Fruit fly (Drosophila melanogaster) whole organism, embryonic: ENCODE results near the gene Ubc6.

Source experiments
- Adf1 ChIP-seq: fragments of 200-800 bp; sonication (Bioruptor generic); IDR thresholded peaks from 2 replicates; pipeline ENCODE4 v1.3.6; 2022; ENCODE audit warnings: missing biosample characterization, missing genetic modification characterization
- Atf6 ChIP-seq: fragments of 200-800 bp; sonication (Bioruptor generic); IDR thresholded peaks from 2 replicates; pipeline ENCODE4 v1.3.6; 2022; ENCODE audit warnings: missing biosample characterization, missing genetic modification characterization
- Awh ChIP-seq: fragments of 200-800 bp; sonication (Bioruptor generic); IDR thresholded peaks from 2 replicates; pipeline ENCODE4, ENCODE4 v1.3.6; 2022; ENCODE audit warnings: missing biosample characterization, missing genetic modification characterization
- B-H2 ChIP-seq: fragments of 200-800 bp; sonication (Bioruptor generic); optimal IDR thresholded peaks from 2 replicates; lab custom pipeline; 2018; ENCODE audit warnings: missing biosample characterization, mild to moderate bottlenecking, missing genetic modification characterization
- C15 ChIP-seq: fragments of 200-800 bp; sonication (Bioruptor generic); IDR thresholded peaks from 3 replicates; pipeline ENCODE4 v1.3.6; 2022; ENCODE audit warnings: missing biosample characterization, missing genetic modification characterization
- CG10565 ChIP-seq: fragments of 200-800 bp; sonication (Bioruptor generic); optimal IDR thresholded peaks from 3 replicates; lab custom pipeline; 2016; ENCODE audit warnings: missing biosample characterization, mild to moderate bottlenecking, missing genetic modification characterization
- CG10959 ChIP-seq: fragments of 200-800 bp; sonication (Bioruptor generic); IDR thresholded peaks from 2 replicates; pipeline ENCODE4 v1.3.6; 2022; ENCODE audit warnings: missing biosample characterization, missing genetic modification characterization
- CG11398 ChIP-seq: fragments of 200-800 bp; sonication (Bioruptor generic); optimal IDR thresholded peaks from 2 replicates; lab custom pipeline; 2016; ENCODE audit warnings: missing biosample characterization, missing genetic modification characterization
- CG12299 ChIP-seq: fragments of 200-800 bp; sonication (Bioruptor generic); optimal IDR thresholded peaks from 2 replicates; lab custom pipeline; 2018; ENCODE audit warnings: missing biosample characterization, mild to moderate bottlenecking, missing genetic modification characterization
- CG14441 ChIP-seq: fragments of 200-800 bp; sonication (Bioruptor generic); IDR thresholded peaks from 2 replicates; pipeline ENCODE4 v1.3.6; 2022; ENCODE audit warnings: missing biosample characterization, missing genetic modification characterization
- CG1602 ChIP-seq: fragments of 200-800 bp; sonication (Bioruptor generic); optimal IDR thresholded peaks from 3 replicates; lab custom pipeline; 2016; ENCODE audit warnings: missing biosample characterization, missing genetic modification characterization
- CG2202 ChIP-seq: fragments of 200-800 bp; sonication (Bioruptor generic); optimal IDR thresholded peaks from 2 replicates; lab custom pipeline; 2018; ENCODE audit warnings: missing biosample characterization, mild to moderate bottlenecking, missing genetic modification characterization
- CG3407 ChIP-seq: fragments of 200-800 bp; sonication (Bioruptor generic); optimal IDR thresholded peaks from 2 replicates; lab custom pipeline; 2018; ENCODE audit warnings: missing biosample characterization, mild to moderate bottlenecking, missing genetic modification characterization
- CG4282 ChIP-seq: fragments of 200-800 bp; sonication (Bioruptor generic); optimal IDR thresholded peaks from 2 replicates; lab custom pipeline; 2016; ENCODE audit warnings: missing biosample characterization, missing genetic modification characterization
- CG4424 ChIP-seq: fragments of 200-800 bp; sonication (Bioruptor generic); optimal IDR thresholded peaks from 3 replicates; lab custom pipeline; 2016; ENCODE audit warnings: missing biosample characterization, missing genetic modification characterization
- CG4707 ChIP-seq: fragments of 200-800 bp; sonication (Bioruptor generic); optimal IDR thresholded peaks from 2 replicates; lab custom pipeline; 2018; ENCODE audit warnings: missing biosample characterization, mild to moderate bottlenecking, missing genetic modification characterization, moderate library complexity
- CG6175 ChIP-seq: fragments of 200-800 bp; sonication (Bioruptor generic); IDR thresholded peaks from 3 replicates; pipeline ENCODE4 v1.3.6; 2022; ENCODE audit warnings: missing biosample characterization, missing genetic modification characterization
- CG8765 ChIP-seq: fragments of 200-800 bp; sonication (Bioruptor generic); IDR thresholded peaks from 2 replicates; pipeline ENCODE4 v1.3.6; 2022; ENCODE audit warnings: missing biosample characterization, missing genetic modification characterization
- D19B ChIP-seq: fragments of 200-800 bp; sonication (Bioruptor generic); optimal IDR thresholded peaks from 2 replicates; lab custom pipeline; 2017; ENCODE audit warnings: missing biosample characterization, mild to moderate bottlenecking, missing genetic modification characterization
- Dbx ChIP-seq: fragments of 200-800 bp; sonication (Bioruptor generic); IDR thresholded peaks from 3 replicates; pipeline ENCODE4 v1.3.6; 2022; ENCODE audit warnings: missing biosample characterization, missing genetic modification characterization
- E2f2 ChIP-seq: fragments of 200-800 bp; sonication (Bioruptor generic); IDR thresholded peaks from 2 replicates; pipeline ENCODE4 v1.3.6; 2022; ENCODE audit warnings: missing biosample characterization, missing genetic modification characterization
- Ets97D ChIP-seq: fragments of 200-800 bp; sonication (Bioruptor generic); optimal IDR thresholded peaks from 3 replicates; lab custom pipeline; 2016; ENCODE audit warnings: missing biosample characterization, missing genetic modification characterization
- Gug ChIP-seq: fragments of 200-800 bp; sonication (Bioruptor generic); IDR thresholded peaks from 4 replicates; pipeline ENCODE4 v1.3.6; 2022; ENCODE audit warnings: missing biosample characterization, missing genetic modification characterization
- HHEX ChIP-seq: fragments of 200-800 bp; sonication (Bioruptor generic); optimal IDR thresholded peaks from 3 replicates; lab custom pipeline; 2017; ENCODE audit warnings: missing biosample characterization, mild to moderate bottlenecking, missing genetic modification characterization, missing genetic modification reagents
- Hey ChIP-seq: fragments of 200-800 bp; sonication (Bioruptor generic); optimal IDR thresholded peaks from 3 replicates; lab custom pipeline; 2018; ENCODE audit warnings: missing biosample characterization, mild to moderate bottlenecking, missing genetic modification characterization
- MBD-R2 ChIP-seq: fragments of 200-800 bp; sonication (Bioruptor generic); IDR thresholded peaks from 2 replicates; pipeline ENCODE4 v1.3.6; 2022; ENCODE audit warnings: missing biosample characterization, missing genetic modification characterization
- Med ChIP-seq: fragments of 200-800 bp; sonication (Bioruptor generic); peaks from one replicate; lab custom pipeline; 2016; ENCODE audit warnings: missing biosample characterization, missing genetic modification characterization, mild to moderate bottlenecking, inconsistent platforms, moderate library complexity
- Nf-YB ChIP-seq: fragments of 200-800 bp; sonication (Bioruptor generic); optimal IDR thresholded peaks from 3 replicates; lab custom pipeline; 2019; ENCODE audit warnings: missing biosample characterization, mild to moderate bottlenecking, missing genetic modification characterization, moderate library complexity
- Scr ChIP-seq: fragments of 200-800 bp; sonication (Bioruptor generic); IDR thresholded peaks from 2 replicates; pipeline ENCODE4 v1.3.6; 2022; ENCODE audit warnings: missing biosample characterization, missing genetic modification characterization; ENCODE audit not compliant: partially characterized antibody
- ara ChIP-seq: fragments of 200-800 bp; sonication (Bioruptor generic); IDR thresholded peaks from 2 replicates; pipeline ENCODE4 v1.3.6; 2022; ENCODE audit warnings: missing biosample characterization, missing genetic modification characterization
- cato ChIP-seq: fragments of 200-800 bp; sonication (Bioruptor generic); optimal IDR thresholded peaks from 2 replicates; lab custom pipeline; 2016; ENCODE audit warnings: missing biosample characterization, missing genetic modification characterization, borderline replicate concordance
- crc ChIP-seq: fragments of 200-800 bp; sonication (Bioruptor generic); optimal IDR thresholded peaks from 2 replicates; lab custom pipeline; 2016; ENCODE audit warnings: missing biosample characterization, missing genetic modification characterization
- crol ChIP-seq: fragments of 200-800 bp; sonication (Bioruptor generic); IDR thresholded peaks from 2 replicates; pipeline ENCODE4 v1.3.6; 2022; ENCODE audit warnings: missing biosample characterization, missing genetic modification characterization
- cwo ChIP-seq: fragments of 200-800 bp; sonication (Bioruptor generic); optimal IDR thresholded peaks from 3 replicates; lab custom pipeline; 2017; ENCODE audit warnings: missing biosample characterization, missing genetic modification characterization, mild to moderate bottlenecking, moderate library complexity, missing genetic modification reagents
- disco-r ChIP-seq: fragments of 200-800 bp; sonication (Bioruptor generic); optimal IDR thresholded peaks from 2 replicates; lab custom pipeline; 2016; ENCODE audit warnings: missing biosample characterization, missing genetic modification characterization
- dmrt11E ChIP-seq: fragments of 200-800 bp; sonication (Bioruptor generic); optimal IDR thresholded peaks from 3 replicates; lab custom pipeline; 2018; ENCODE audit warnings: missing biosample characterization, mild to moderate bottlenecking, missing genetic modification characterization, moderate library complexity
- grn ChIP-seq: fragments of 200-800 bp; sonication (Bioruptor generic); optimal IDR thresholded peaks from 3 replicates; lab custom pipeline; 2017; ENCODE audit warnings: missing biosample characterization, missing genetic modification characterization
- hb ChIP-seq: fragments of 200-800 bp; sonication (Bioruptor generic); IDR thresholded peaks from 3 replicates; pipeline ENCODE4 v1.3.6; 2022; ENCODE audit warnings: missing biosample characterization, missing genetic modification characterization; ENCODE audit not compliant: partially characterized antibody
- inv ChIP-seq: fragments of 200-800 bp; sonication (Bioruptor generic); IDR thresholded peaks from 2 replicates; pipeline ENCODE4 v1.3.6; 2022; ENCODE audit warnings: missing biosample characterization, missing genetic modification characterization; ENCODE audit not compliant: partially characterized antibody
- pb ChIP-seq: fragments of 200-800 bp; sonication (Bioruptor generic); optimal IDR thresholded peaks from 3 replicates; lab custom pipeline; 2016; ENCODE audit warnings: missing biosample characterization, missing genetic modification characterization
- pum ChIP-seq: fragments of 200-800 bp; sonication (Bioruptor generic); optimal IDR thresholded peaks from 2 replicates; lab custom pipeline; 2016; ENCODE audit warnings: missing biosample characterization, missing genetic modification characterization
- ro ChIP-seq: fragments of 200-800 bp; sonication (Bioruptor generic); IDR thresholded peaks from 2 replicates; pipeline ENCODE4 v1.3.6; 2022; ENCODE audit warnings: missing biosample characterization, missing genetic modification characterization
- salm ChIP-seq: fragments of 200-800 bp; sonication (Bioruptor generic); optimal IDR thresholded peaks from 2 replicates; lab custom pipeline; 2018; ENCODE audit warnings: missing biosample characterization, mild to moderate bottlenecking, missing genetic modification characterization
- sd ChIP-seq: fragments of 200-800 bp; sonication (Bioruptor generic); optimal IDR thresholded peaks from 3 replicates; lab custom pipeline; 2018; ENCODE audit warnings: missing biosample characterization, mild to moderate bottlenecking, missing genetic modification characterization, moderate library complexity
- sens ChIP-seq: fragments of 200-800 bp; sonication (Bioruptor generic); peaks from one replicate; lab custom pipeline; 2016; ENCODE audit warnings: missing biosample characterization, missing genetic modification characterization
- seq ChIP-seq: fragments of 200-800 bp; sonication (Bioruptor generic); IDR thresholded peaks from 2 replicates; pipeline ENCODE4 v1.3.6; 2022; ENCODE audit warnings: missing biosample characterization, missing genetic modification characterization
- sr ChIP-seq: fragments of 200-800 bp; sonication (Bioruptor generic); IDR thresholded peaks from 3 replicates; pipeline ENCODE4 v1.3.6; 2022; ENCODE audit warnings: missing biosample characterization, missing genetic modification characterization
- twi ChIP-seq: fragments of 200-800 bp; optimal IDR thresholded peaks from 2 replicates; lab custom pipeline; 2019; ENCODE audit warnings: missing biosample characterization, mild to moderate bottlenecking, missing genetic modification characterization, moderate library complexity
- vnd ChIP-seq: fragments of 200-800 bp; sonication (Bioruptor generic); IDR thresholded peaks from 3 replicates; pipeline ENCODE4 v1.3.6; 2022; ENCODE audit warnings: missing biosample characterization, missing genetic modification characterization; ENCODE audit not compliant: partially characterized antibody
- vvl ChIP-seq: fragments of 200-800 bp; sonication (Bioruptor generic); IDR thresholded peaks from 2 replicates; pipeline ENCODE4 v1.3.6; 2022; ENCODE audit warnings: missing biosample characterization, missing genetic modification characterization
- wdn ChIP-seq: fragments of 200-800 bp; sonication (Bioruptor generic); IDR thresholded peaks from 2 replicates; pipeline ENCODE4 v1.3.6; 2022; ENCODE audit warnings: missing biosample characterization, missing genetic modification characterization
- wor ChIP-seq: fragments of 200-800 bp; sonication (Bioruptor generic); IDR thresholded peaks from 2 replicates; pipeline ENCODE4 v1.3.6; 2022; ENCODE audit warnings: missing biosample characterization, missing genetic modification characterization
- zen2 ChIP-seq: fragments of 200-800 bp; sonication (Bioruptor generic); IDR thresholded peaks from 3 replicates; pipeline ENCODE4 v1.3.6; 2022; ENCODE audit warnings: missing biosample characterization, missing genetic modification characterization; ENCODE audit not compliant: partially characterized antibody

The Ubc6 gene

dm6 chr3R:4998739-4999138, 46.3 kb upstream of the Ubc6 start (continued):
- TF ChIP-seq CG11398 (GFP tag; lab: Kevin White, UChicago): no peak
- TF ChIP-seq disco-r (GFP tag; lab: Kevin White, UChicago): no peak
- no peak for TF ChIP-seq hb
- TF ChIP-seq ro (GFP tag; lab: Robert Waterston, UW): no peak
- TF ChIP-seq CG6175 (GFP tag; lab: Robert Waterston, UW): no peak
- no peak for TF ChIP-seq CG10565
- no peak for TF ChIP-seq salm
- TF ChIP-seq E2f2: no peak
- TF ChIP-seq Hey (tag; lab: Kevin White, UChicago): peak; percentile 10
- TF ChIP-seq C15 (GFP tag; lab: Robert Waterston, UW): no peak
- TF ChIP-seq vnd (GFP tag; lab: Robert Waterston, UW): no peak
- no peak for TF ChIP-seq Dbx (GFP tag; lab: Robert Waterston, UW)
- TF ChIP-seq vvl (GFP tag; lab: Robert Waterston, UW): 0 out of 2 replicates have a peak, but pooled peaks have one; percentile 20
- no peak for TF ChIP-seq CG12299 (tag; lab: Kevin White, UChicago)
- no peak for TF ChIP-seq CG3407
- no peak for TF ChIP-seq seq (GFP tag; lab: Robert Waterston, UW)
- TF ChIP-seq sd: peak; percentile 62
- TF ChIP-seq CG4282 (GFP tag; lab: Kevin White, UChicago): no peak
- TF ChIP-seq MBD-R2 (GFP tag; lab: Robert Waterston, UW): no peak
- TF ChIP-seq CG10959: no peak
- no peak for TF ChIP-seq wdn
- no peak for TF ChIP-seq CG8765 (GFP tag; lab: Robert Waterston, UW)
- TF ChIP-seq pum (GFP tag; lab: Kevin White, UChicago): no peak
- TF ChIP-seq cato (GFP tag; lab: Kevin White, UChicago): no peak
- peak; percentile 76 for TF ChIP-seq sr (GFP tag; lab: Robert Waterston, UW)
- TF ChIP-seq Nf-YB (GFP tag; lab: Kevin White, UChicago): no peak
- no peak for TF ChIP-seq sens (GFP tag; lab: Kevin White, UChicago)
- no peak for TF ChIP-seq pb
- TF ChIP-seq CG1602 (GFP tag; lab: Kevin White, UChicago): no peak
- TF ChIP-seq ara (GFP tag; lab: Robert Waterston, UW): no peak
- no peak for TF ChIP-seq twi
- TF ChIP-seq wor (GFP tag; lab: Robert Waterston, UW): no peak
- TF ChIP-seq HHEX (GFP tag; lab: Kevin White, UChicago): no peak
- no peak for TF ChIP-seq CG2202 (tag; lab: Kevin White, UChicago)
- TF ChIP-seq D19B (GFP tag; lab: Kevin White, UChicago): no peak
- TF ChIP-seq dmrt11E (tag; lab: Kevin White, UChicago): no peak
- peak; percentile 57 for TF ChIP-seq cwo (GFP tag; lab: Kevin White, UChicago)
- peak; percentile 25 for TF ChIP-seq Med (GFP tag; lab: Kevin White, UChicago)
- no peak for TF ChIP-seq CG4707
- peak; percentile 34; the same call in 1 of the 2 replicates for TF ChIP-seq Awh (GFP tag; lab: Robert Waterston, UW)
- TF ChIP-seq Ets97D (GFP tag; lab: Kevin White, UChicago): no peak
- TF ChIP-seq CG4424 (GFP tag; lab: Kevin White, UChicago): no peak
- peak; percentile 61 for TF ChIP-seq crol (GFP tag; lab: Robert Waterston, UW)
- TF ChIP-seq inv (GFP tag; lab: Robert Waterston, UW): no peak
- TF ChIP-seq Adf1 (GFP tag; lab: Robert Waterston, UW): no peak
- TF ChIP-seq Atf6: no peak
- no peak for TF ChIP-seq B-H2 (GFP tag; lab: Kevin White, UChicago)
- TF ChIP-seq Gug (GFP tag; lab: Robert Waterston, UW): no peak
- no peak for TF ChIP-seq Scr (GFP tag; lab: Robert Waterston, UW)
- TF ChIP-seq grn (GFP tag; lab: Kevin White, UChicago): no peak
- no peak for TF ChIP-seq crc
- no peak for TF ChIP-seq zen2 (GFP tag; lab: Robert Waterston, UW)
- TF ChIP-seq CG14441: no peak
